Fruit fly (Drosophila melanogaster) whole organism, embryonic: Measurements from ENCODE around the gene Sas-4.

Source experiments
- CG10654 ChIP-seq: fragments of 200-800 bp; sonication (Bioruptor generic); optimal IDR thresholded peaks from 2 replicates; lab custom pipeline; 2016; ENCODE audit warnings: missing biosample characterization, missing genetic modification characterization
- CG13287 ChIP-seq: fragments of 200-800 bp; sonication (Bioruptor generic); IDR thresholded peaks from 2 replicates; pipeline ENCODE4 v1.3.6; 2022; ENCODE audit warnings: missing biosample characterization, missing genetic modification characterization; ENCODE audit not compliant: partially characterized antibody
- CG14014 ChIP-seq: fragments of 200-800 bp; sonication (Bioruptor generic); IDR thresholded peaks from 2 replicates; pipeline ENCODE4 v1.3.6; 2022; ENCODE audit warnings: missing biosample characterization, missing genetic modification characterization
- CG14860 ChIP-seq: fragments of 200-800 bp; sonication (Bioruptor generic); IDR thresholded peaks from 3 replicates; pipeline ENCODE4 v1.3.6; 2022; ENCODE audit warnings: missing biosample characterization, missing genetic modification characterization; ENCODE audit not compliant: partially characterized antibody
- CG15514 ChIP-seq: fragments of 200-800 bp; sonication (Bioruptor generic); optimal IDR thresholded peaks from 3 replicates; lab custom pipeline; 2017; ENCODE audit warnings: missing biosample characterization, missing genetic modification characterization, mild to moderate bottlenecking, moderate library complexity, missing genetic modification reagents
- CG1603 ChIP-seq: fragments of 200-800 bp; sonication (Bioruptor generic); optimal IDR thresholded peaks from 2 replicates; lab custom pipeline; 2019; ENCODE audit warnings: missing biosample characterization, mild to moderate bottlenecking, missing genetic modification characterization, moderate library complexity
- CG16779 ChIP-seq: fragments of 200-800 bp; sonication (Bioruptor generic); IDR thresholded peaks from 2 replicates; pipeline ENCODE4 v1.3.6; 2022; ENCODE audit warnings: missing biosample characterization, missing genetic modification characterization
- CG17186 ChIP-seq: fragments of 200-800 bp; sonication (Bioruptor generic); optimal IDR thresholded peaks from 3 replicates; lab custom pipeline; 2017; ENCODE audit warnings: missing biosample characterization, missing genetic modification reagents, missing genetic modification characterization
- CG17385 ChIP-seq: fragments of 200-800 bp; sonication (Bioruptor generic); optimal IDR thresholded peaks from 3 replicates; lab custom pipeline; 2018; ENCODE audit warnings: missing biosample characterization, mild to moderate bottlenecking, missing genetic modification characterization
- CG17802 ChIP-seq: fragments of 200-800 bp; sonication (Bioruptor generic); optimal IDR thresholded peaks from 2 replicates; lab custom pipeline; 2018; ENCODE audit warnings: missing biosample characterization, mild to moderate bottlenecking, missing genetic modification characterization, moderate library complexity
- CG3838 ChIP-seq: fragments of 200-800 bp; sonication (Bioruptor generic); optimal IDR thresholded peaks from 3 replicates; lab custom pipeline; 2016; ENCODE audit warnings: missing biosample characterization, missing genetic modification characterization
- CG4424 ChIP-seq: fragments of 200-800 bp; sonication (Bioruptor generic); optimal IDR thresholded peaks from 3 replicates; lab custom pipeline; 2016; ENCODE audit warnings: missing biosample characterization, missing genetic modification characterization
- CG4730 ChIP-seq: fragments of 200-800 bp; sonication (Bioruptor generic); IDR thresholded peaks from 2 replicates; pipeline ENCODE4 v1.3.6; 2022; ENCODE audit warnings: missing biosample characterization, missing genetic modification characterization
- CG7357 ChIP-seq: fragments of 200-800 bp; sonication (Bioruptor generic); IDR thresholded peaks from 3 replicates; pipeline ENCODE4 v1.3.6; 2022; ENCODE audit warnings: missing biosample characterization, missing genetic modification characterization
- CG7839 ChIP-seq: fragments of 200-800 bp; sonication (Bioruptor generic); optimal IDR thresholded peaks from 3 replicates; lab custom pipeline; 2018; ENCODE audit warnings: missing biosample characterization, mild to moderate bottlenecking, missing genetic modification characterization, moderate library complexity
- CG7928 ChIP-seq: fragments of 200-800 bp; sonication (Bioruptor generic); optimal IDR thresholded peaks from 2 replicates; lab custom pipeline; 2017; ENCODE audit warnings: missing biosample characterization, mild to moderate bottlenecking, missing genetic modification characterization
- CG7963 ChIP-seq: fragments of 200-800 bp; sonication (Bioruptor generic); IDR thresholded peaks from 3 replicates; pipeline ENCODE4 v1.3.6; 2022; ENCODE audit warnings: missing biosample characterization, missing genetic modification characterization; ENCODE audit not compliant: partially characterized antibody
- CG9437 ChIP-seq: fragments of 200-800 bp; sonication (Bioruptor generic); optimal IDR thresholded peaks from 2 replicates; lab custom pipeline; 2018; ENCODE audit warnings: missing biosample characterization, mild to moderate bottlenecking, missing genetic modification characterization
- CG9609 ChIP-seq: fragments of 200-800 bp; sonication (Bioruptor generic); optimal IDR thresholded peaks from 3 replicates; lab custom pipeline; 2016; ENCODE audit warnings: missing biosample characterization, missing genetic modification characterization
- CG9817 ChIP-seq: fragments of 200-800 bp; sonication (Bioruptor generic); optimal IDR thresholded peaks from 2 replicates; lab custom pipeline; 2018; ENCODE audit warnings: missing biosample characterization, mild to moderate bottlenecking, missing genetic modification characterization, moderate library complexity
- E2f1 ChIP-seq: fragments of 200-800 bp; sonication (Bioruptor generic); IDR thresholded peaks from 2 replicates; pipeline ENCODE4 v1.3.6; 2022; ENCODE audit warnings: missing biosample characterization, missing genetic modification characterization
- ERR ChIP-seq: fragments of 200-800 bp; sonication (Bioruptor generic); optimal IDR thresholded peaks from 2 replicates; lab custom pipeline; 2016; ENCODE audit warnings: missing biosample characterization, missing genetic modification characterization
- GATAe ChIP-seq: fragments of 200-800 bp; sonication (Bioruptor generic); conservative IDR thresholded peaks from 2 replicates; pipeline ENCODE4 v1.3.6; 2022; ENCODE audit warnings: missing biosample characterization, missing genetic modification characterization
- HLHmδ ChIP-seq: fragments of 200-800 bp; sonication (Bioruptor generic); optimal IDR thresholded peaks from 2 replicates; lab custom pipeline; 2018; ENCODE audit warnings: missing biosample characterization, mild to moderate bottlenecking, missing genetic modification characterization, moderate library complexity
- MTF-1 ChIP-seq: fragments of 200-800 bp; sonication (Bioruptor generic); optimal IDR thresholded peaks from 2 replicates; lab custom pipeline; 2018; ENCODE audit warnings: missing biosample characterization, mild to moderate bottlenecking, missing genetic modification characterization, borderline replicate concordance
- Sox100B ChIP-seq: fragments of 200-800 bp; sonication (Bioruptor generic); optimal IDR thresholded peaks from 3 replicates; lab custom pipeline; 2018; ENCODE audit warnings: missing biosample characterization, mild to moderate bottlenecking, missing genetic modification characterization
- Ssrp ChIP-seq: fragments of 200-800 bp; sonication (Bioruptor generic); optimal IDR thresholded peaks from 2 replicates; lab custom pipeline; 2018; ENCODE audit warnings: missing biosample characterization, mild to moderate bottlenecking, missing genetic modification characterization, moderate library complexity
- Trl ChIP-seq, 3 experiments: fragments of >200 bp in 2 of 3; fragments of 200-800 bp in 1 of 3; sonication (Bioruptor generic) in 1 of 3; optimal IDR thresholded peaks; 2 replicates in 1 of 3; 3 replicates in 2 of 3; lab custom pipeline; 2016 to 2017; ENCODE audit warnings: missing biosample characterization in 1 of 3, missing genetic modification characterization in 1 of 3
- YL-1 ChIP-seq: fragments of 200-800 bp; sonication (Bioruptor generic); optimal IDR thresholded peaks from 3 replicates; lab custom pipeline; 2017; ENCODE audit warnings: missing biosample characterization, mild to moderate bottlenecking, missing genetic modification characterization
- abd-A ChIP-seq: fragments of 200-800 bp; sonication (Bioruptor generic); optimal IDR thresholded peaks from 3 replicates; lab custom pipeline; 2019; ENCODE audit warnings: missing biosample characterization, mild to moderate bottlenecking, missing genetic modification characterization, moderate library complexity
- bab2 ChIP-seq: fragments of 200-800 bp; sonication (Bioruptor generic); optimal IDR thresholded peaks from 2 replicates; lab custom pipeline; 2016; ENCODE audit warnings: missing biosample characterization, missing genetic modification characterization
- exex ChIP-seq: fragments of 200-800 bp; sonication (Bioruptor generic); optimal IDR thresholded peaks from 4 replicates; lab custom pipeline; 2018; ENCODE audit warnings: missing biosample characterization, mild to moderate bottlenecking, missing genetic modification characterization, moderate library complexity
- jigr1 ChIP-seq: fragments of 200-800 bp; sonication (Bioruptor generic); IDR thresholded peaks from 3 replicates; pipeline ENCODE4 v1.3.6; 2022; ENCODE audit warnings: missing biosample characterization, missing genetic modification characterization
- lola ChIP-seq, 3 experiments: fragments of >200 bp in 2 of 3; fragments of 200-800 bp in 1 of 3; sonication (Bioruptor generic) in 1 of 3; optimal IDR thresholded peaks; 2 replicates each; lab custom pipeline; 2017 to 2019; ENCODE audit warnings: missing biosample characterization in 3 of 3, missing genetic modification characterization in 3 of 3, mild to moderate bottlenecking in 1 of 3, moderate library complexity in 1 of 3
- nmo ChIP-seq: fragments of 200-800 bp; sonication (Bioruptor generic); optimal IDR thresholded peaks from 2 replicates; lab custom pipeline; 2018; ENCODE audit warnings: missing biosample characterization, mild to moderate bottlenecking, missing genetic modification characterization, moderate library complexity
- sens ChIP-seq: fragments of 200-800 bp; sonication (Bioruptor generic); peaks from one replicate; lab custom pipeline; 2016; ENCODE audit warnings: missing biosample characterization, missing genetic modification characterization
- sens-2 ChIP-seq: fragments of 200-800 bp; sonication (Bioruptor generic); IDR thresholded peaks from 2 replicates; pipeline ENCODE4 v1.3.6; 2022; ENCODE audit warnings: missing biosample characterization, missing genetic modification characterization
- sisA ChIP-seq: fragments of 200-800 bp; sonication (Bioruptor generic); IDR thresholded peaks from 2 replicates; pipeline ENCODE4 v1.3.6; 2022; ENCODE audit warnings: missing biosample characterization, missing genetic modification characterization
- ssp ChIP-seq: fragments of 200-800 bp; sonication (Bioruptor generic); IDR thresholded peaks from 2 replicates; pipeline ENCODE4 v1.3.6; 2022; ENCODE audit warnings: missing biosample characterization, missing genetic modification characterization
- tll ChIP-seq, 2 experiments: fragments of 200-800 bp in 1 of 2; fragments of >200 bp in 1 of 2; sonication (Bioruptor generic) in 1 of 2; optimal IDR thresholded peaks; 2 replicates each; lab custom pipeline; 2017 to 2019; ENCODE audit warnings: missing biosample characterization in 2 of 2, missing genetic modification characterization in 2 of 2, mild to moderate bottlenecking in 1 of 2, moderate library complexity in 1 of 2
- tna ChIP-seq: fragments of 200-800 bp; sonication (Bioruptor generic); IDR thresholded peaks from 2 replicates; pipeline ENCODE4 v1.3.6; 2022; ENCODE audit warnings: missing biosample characterization, missing genetic modification characterization; ENCODE audit not compliant: partially characterized antibody
- tx ChIP-seq: fragments of 200-800 bp; sonication (Bioruptor generic); optimal IDR thresholded peaks from 2 replicates; lab custom pipeline; 2016; ENCODE audit warnings: missing biosample characterization, missing genetic modification characterization
- wdn ChIP-seq: fragments of 200-800 bp; sonication (Bioruptor generic); IDR thresholded peaks from 2 replicates; pipeline ENCODE4 v1.3.6; 2022; ENCODE audit warnings: missing biosample characterization, missing genetic modification characterization
- wek ChIP-seq: fragments of 200-800 bp; sonication (Bioruptor generic); optimal IDR thresholded peaks from 3 replicates; lab custom pipeline; 2018; ENCODE audit warnings: missing biosample characterization, mild to moderate bottlenecking, missing genetic modification characterization, moderate library complexity
- zfh2 ChIP-seq: fragments of 200-800 bp; sonication (Bioruptor generic); optimal IDR thresholded peaks from 2 replicates; lab custom pipeline; 2016; ENCODE audit warnings: missing biosample characterization, missing genetic modification characterization

Gene Sas-4

DNA sequence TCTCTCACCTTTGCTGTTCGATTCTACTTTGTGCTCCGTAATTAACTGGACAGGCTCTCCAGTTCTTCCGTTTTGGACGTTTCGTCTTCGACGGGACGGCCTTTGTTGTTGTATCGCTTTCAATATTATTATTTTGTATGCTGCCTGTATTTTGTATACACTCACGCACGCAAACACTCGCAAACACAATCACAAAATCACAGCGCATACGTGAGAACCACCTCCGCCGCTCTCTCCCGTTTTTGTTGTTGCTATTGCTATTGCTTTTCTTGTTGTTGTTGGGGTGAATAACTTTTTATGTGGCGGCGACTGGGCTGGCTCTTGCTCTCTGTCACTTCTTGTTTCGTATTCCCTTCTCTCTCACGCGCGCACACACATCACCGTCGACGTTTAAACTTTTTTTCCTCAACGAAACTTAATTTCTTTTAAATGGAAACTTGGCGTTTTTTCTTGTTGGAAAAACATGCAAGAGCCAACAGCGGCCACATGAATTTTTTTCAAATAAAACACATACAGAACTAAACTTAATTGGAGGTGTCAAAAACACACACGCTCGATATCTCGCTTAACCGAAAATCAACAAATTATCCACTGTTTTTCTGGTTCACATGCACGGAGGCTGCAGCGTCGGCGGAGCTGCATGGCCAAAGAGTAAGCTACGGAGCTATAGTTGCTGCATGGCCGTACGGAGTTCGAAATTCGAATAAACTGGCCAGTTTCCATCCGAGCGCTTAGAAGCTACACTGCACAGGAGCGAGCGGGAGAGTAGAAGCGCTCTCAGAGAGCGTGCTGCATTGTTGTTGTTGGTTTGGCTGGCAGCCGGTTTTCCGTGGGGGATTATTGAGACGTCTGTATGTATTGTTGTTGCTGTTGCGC lies 43.2 kb upstream of the Sas-4 start (continued):
- peak; percentile 37 for TF ChIP-seq HLHmδ
- TF ChIP-seq MTF-1, result peak; percentile 27
- TF ChIP-seq Ssrp (tag; lab: Kevin White, UChicago), result peak; percentile 45
- TF ChIP-seq Trl (optimal IDR thresholded peaks at IDR 0.05; lab: Kevin White, UChicago), result peak; percentile 83 to 97
- peak; percentile 39 for TF ChIP-seq Trl (GFP tag; optimal IDR thresholded peaks at IDR 0.05; lab: Kevin White, UChicago)
- TF ChIP-seq bab2 (GFP tag; lab: Kevin White, UChicago), result peak; percentile 23
- no peak for TF ChIP-seq wdn
- peak; percentile 26 for TF ChIP-seq CG7839 (tag; lab: Kevin White, UChicago)
- peak; percentile 68 for TF ChIP-seq abd-A (tag; lab: Kevin White, UChicago)
- no peak for TF ChIP-seq CG9437

DNA sequence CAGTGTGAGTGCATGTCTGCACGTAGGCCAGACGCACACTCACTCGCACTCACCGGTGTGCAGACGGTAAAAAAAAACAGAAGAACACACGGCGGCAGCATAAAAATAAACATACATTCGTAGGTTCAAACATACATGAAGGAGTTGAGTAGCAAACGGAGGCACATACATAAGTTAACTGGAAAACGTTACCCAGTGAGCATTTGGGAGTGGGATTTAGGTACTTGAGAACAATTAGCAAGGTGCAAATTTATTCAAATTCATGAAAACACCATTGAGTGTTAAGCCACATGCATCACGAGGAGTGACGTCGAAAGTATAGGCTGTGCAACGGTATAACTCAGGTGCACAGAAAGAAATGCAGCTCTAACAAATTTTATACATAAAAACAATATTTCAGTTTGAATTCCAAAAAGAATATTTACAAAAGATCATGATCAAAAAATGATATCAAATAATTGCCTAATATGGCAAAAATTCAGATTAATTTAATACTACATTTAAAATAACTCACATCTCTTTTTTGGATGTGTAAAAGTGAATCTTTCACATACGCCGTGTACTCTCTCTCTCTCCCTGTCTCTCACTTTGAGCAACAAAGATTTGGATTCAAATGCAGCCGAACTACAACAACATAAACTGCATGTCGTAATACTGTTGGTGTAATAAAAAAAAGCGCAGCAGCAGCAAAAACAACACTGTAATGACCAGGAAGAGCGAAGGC lies 42.4 kb upstream of the Sas-4 start:
- TF ChIP-seq Sox100B (GFP tag; lab: Kevin White, UChicago), result peak; percentile 97
- TF ChIP-seq CG17186 (GFP tag; lab: Kevin White, UChicago), result peak; percentile 89
- TF ChIP-seq bab2 (GFP tag; lab: Kevin White, UChicago), result peak; percentile 93
- TF ChIP-seq CG15514 (GFP tag; lab: Kevin White, UChicago), result peak; percentile 44
- peak; percentile 87 for TF ChIP-seq CG9609 (GFP tag; lab: Kevin White, UChicago)
- peak; percentile 68 for TF ChIP-seq CG9817 (tag; lab: Kevin White, UChicago)
- peak; percentile 94 for TF ChIP-seq CG10654 (GFP tag; lab: Kevin White, UChicago)
- TF ChIP-seq ERR, result peak; percentile 22
- TF ChIP-seq CG3838 (GFP tag; lab: Kevin White, UChicago), result peak; percentile 86
- TF ChIP-seq CG17385 (GFP tag; lab: Kevin White, UChicago), result peak; percentile 93
- peak in 1 of 2 experiments; percentile 76 for TF ChIP-seq tll (GFP tag; optimal IDR thresholded peaks at IDR 0.05; lab: Kevin White, UChicago)
- TF ChIP-seq CG14860 (GFP tag; lab: Robert Waterston, UW), result no peak
- TF ChIP-seq CG4424 (GFP tag; lab: Kevin White, UChicago), result peak; percentile 97
- peak; percentile 93 for TF ChIP-seq CG1603 (tag; lab: Kevin White, UChicago)
- no peak for TF ChIP-seq CG4730 (GFP tag; lab: Robert Waterston, UW)
- TF ChIP-seq tx (GFP tag; lab: Kevin White, UChicago), result peak; percentile 85
- no peak for TF ChIP-seq zfh2 (GFP tag; lab: Kevin White, UChicago)
- TF ChIP-seq YL-1 (GFP tag; lab: Kevin White, UChicago), result peak; percentile 77
- TF ChIP-seq E2f1, result no peak
- TF ChIP-seq nmo (GFP tag; lab: Kevin White, UChicago), result peak; percentile 99
- no peak for TF ChIP-seq CG14014 (GFP tag; lab: Robert Waterston, UW)
- peak; percentile 34 for TF ChIP-seq exex
- no peak for TF ChIP-seq CG7963 (GFP tag; lab: Robert Waterston, UW)
- TF ChIP-seq CG17802, result peak; percentile 83
- peak in 1 of 3 experiments; percentile 99 for TF ChIP-seq lola (GFP tag; optimal IDR thresholded peaks at IDR 0.05; lab: Kevin White, UChicago)
- no peak for TF ChIP-seq jigr1 (GFP tag; lab: Robert Waterston, UW)
- TF ChIP-seq sisA (GFP tag; lab: Robert Waterston, UW), result no peak
- TF ChIP-seq CG13287 (GFP tag; lab: Robert Waterston, UW), result no peak
- no peak for TF ChIP-seq ssp (GFP tag; lab: Robert Waterston, UW)
- TF ChIP-seq CG7357 (GFP tag; lab: Robert Waterston, UW), result peak; percentile 86
- no peak for TF ChIP-seq GATAe (GFP tag; lab: Robert Waterston, UW)
- TF ChIP-seq CG7928 (GFP tag; lab: Kevin White, UChicago), result peak; percentile 11
- TF ChIP-seq sens-2 (GFP tag; lab: Robert Waterston, UW), result no peak
- peak; percentile 58 for TF ChIP-seq wek (GFP tag; lab: Kevin White, UChicago)
- no peak for TF ChIP-seq CG16779
- no peak for TF ChIP-seq tna
- peak; percentile 100 for TF ChIP-seq sens (GFP tag; lab: Kevin White, UChicago)
